Worm (Caenorhabditis elegans) whole organism, midembryonic: Measurements from ENCODE around the gene lgc-45.

ENCODE experiments used
- T22C8.4 ChIP-seq: fragments of 200-800 bp; sonication (Bioruptor generic); IDR thresholded peaks from 2 replicates; pipeline ENCODE4 v1.3.6; 2022; ENCODE audit warnings: missing genetic modification characterization, missing compliant biosample characterization
- cog-1 ChIP-seq: sonication (generic microtip); optimal IDR thresholded peaks from 2 replicates; lab custom pipeline; 2016; ENCODE audit warnings: missing genetic modification characterization, missing compliant biosample characterization
- flt-1 ChIP-seq: fragments of 200-800 bp; sonication (Bioruptor generic); IDR thresholded peaks from 2 replicates; pipeline ENCODE4 v1.3.6; 2022; ENCODE audit warnings: missing genetic modification characterization, missing compliant biosample characterization
- klf-2 ChIP-seq: fragments of 200-800 bp; sonication (Bioruptor generic); conservative IDR thresholded peaks from 2 replicates; pipeline ENCODE4 v1.3.6; 2022; ENCODE audit warnings: missing genetic modification reagents, missing genetic modification characterization, missing compliant biosample characterization
- med-1 ChIP-seq: sonication (generic microtip); optimal IDR thresholded peaks from 2 replicates; lab custom pipeline; 2017; ENCODE audit warnings: missing genetic modification characterization, mild to moderate bottlenecking, missing compliant biosample characterization, antibody characterized with exemption, missing genetic modification reagents; ENCODE audit not compliant: insufficient read depth
- ref-1 ChIP-seq: fragments of 200-800 bp; sonication (Bioruptor generic); conservative IDR thresholded peaks from 2 replicates; pipeline ENCODE4 v1.3.6; 2022; ENCODE audit warnings: missing genetic modification reagents, missing genetic modification characterization, missing compliant biosample characterization
- tab-1 ChIP-seq: fragments of 200-800 bp; sonication (Bioruptor generic); IDR thresholded peaks from 2 replicates; pipeline ENCODE4 v1.3.6; 2022; ENCODE audit warnings: missing genetic modification characterization, missing compliant biosample characterization
- ztf-23 ChIP-seq: fragments of 200-800 bp; sonication (Bioruptor generic); IDR thresholded peaks from 2 replicates; pipeline ENCODE4 v1.3.6; 2022; ENCODE audit warnings: missing genetic modification reagents, missing genetic modification characterization, missing compliant biosample characterization
- ztf-29 ChIP-seq: fragments of 200-800 bp; sonication (Bioruptor generic); IDR thresholded peaks from 2 replicates; pipeline ENCODE4 v1.3.6; 2022; ENCODE audit warnings: missing genetic modification reagents, missing genetic modification characterization, missing compliant biosample characterization

The lgc-45 gene

DNA sequence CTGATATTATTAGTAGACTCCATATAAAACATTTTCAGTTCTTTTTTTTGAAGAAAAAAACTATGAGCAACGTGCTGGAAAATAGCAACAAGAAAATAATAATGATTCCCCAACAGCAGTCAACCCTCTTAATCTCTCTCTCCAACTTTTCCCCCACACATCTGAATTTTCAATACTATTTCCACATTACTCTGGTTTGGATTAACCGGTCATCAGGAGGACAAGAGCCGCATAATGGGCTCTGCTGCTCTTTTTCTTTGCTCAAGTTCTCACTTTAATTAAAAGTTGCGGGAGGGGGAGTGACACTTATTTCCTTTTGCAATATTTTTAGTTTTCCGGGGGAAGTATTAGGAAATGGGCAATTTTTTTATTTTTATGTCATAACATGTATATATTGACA lies 29.8 kb upstream of the lgc-45 start:
- TF ChIP-seq klf-2 (GFP tag; lab: Robert Waterston, UW), result no peak
- no peak for TF ChIP-seq tab-1 (GFP tag; lab: Robert Waterston, UW)
- TF ChIP-seq ztf-23 (GFP tag; lab: Robert Waterston, UW), result no peak

DNA sequence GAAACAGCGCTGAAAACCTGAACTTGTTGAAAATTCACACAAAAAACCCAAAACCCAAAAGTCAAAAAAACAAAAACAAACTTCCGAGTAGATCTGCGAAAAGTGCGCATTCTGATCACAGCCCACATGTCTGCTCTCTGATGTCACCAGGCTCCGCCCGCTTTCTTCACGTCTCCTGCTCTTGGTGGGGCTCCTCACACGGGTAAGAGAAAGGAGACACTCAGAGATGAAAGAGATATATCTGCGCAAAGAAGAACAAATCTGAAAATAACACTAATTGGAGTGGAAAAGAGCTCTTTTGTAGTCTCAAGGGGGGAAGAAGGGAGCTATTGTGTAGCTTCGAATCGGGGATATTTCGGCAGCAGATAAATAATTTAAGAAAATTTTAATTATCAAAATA lies 29.0 kb upstream of the lgc-45 start, which contains the start of gene ncs-6:
ncs-6 (minus strand) TSS at position 261 of the 400 bp plus-strand sequence.
- TF ChIP-seq T22C8.4 (GFP tag; lab: Robert Waterston, UW) (no peak), med-1 (GFP tag; lab: Kevin White, UChicago) (no peak), cog-1 (no peak), klf-2 (GFP tag; lab: Robert Waterston, UW) (no peak), ref-1 (GFP tag; lab: Robert Waterston, UW) (no peak)

DNA sequence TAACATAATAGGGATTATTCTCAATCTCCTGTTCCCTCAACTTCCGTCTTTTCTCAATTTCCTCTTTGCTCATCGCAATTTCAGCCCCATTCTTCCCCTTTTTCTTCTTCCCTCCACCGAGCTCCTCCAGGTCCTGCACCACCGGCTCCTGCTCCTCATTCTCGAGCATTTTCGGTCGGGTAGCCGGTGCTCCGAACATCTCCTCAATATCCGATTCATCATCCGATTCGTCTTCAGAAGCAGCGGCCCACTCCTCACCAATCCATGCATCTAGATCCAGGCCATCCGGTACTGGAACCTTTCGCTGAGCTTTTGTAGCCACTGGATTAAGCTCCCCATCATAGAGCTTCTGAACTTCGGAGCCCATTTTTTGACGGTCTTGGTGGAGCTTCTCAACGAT lies 17.1 kb upstream of the lgc-45 start:
- TF ChIP-seq ztf-29 (GFP tag; lab: Robert Waterston, UW) (no peak), klf-2 (GFP tag; lab: Robert Waterston, UW) (no peak), ref-1 (GFP tag; lab: Robert Waterston, UW) (no peak), ztf-23 (GFP tag; lab: Robert Waterston, UW) (no peak), flt-1 (no peak), cog-1 (no peak), med-1 (GFP tag; lab: Kevin White, UChicago) (no peak), T22C8.4 (GFP tag; lab: Robert Waterston, UW) (no peak), tab-1 (GFP tag; lab: Robert Waterston, UW) (no peak)

DNA sequence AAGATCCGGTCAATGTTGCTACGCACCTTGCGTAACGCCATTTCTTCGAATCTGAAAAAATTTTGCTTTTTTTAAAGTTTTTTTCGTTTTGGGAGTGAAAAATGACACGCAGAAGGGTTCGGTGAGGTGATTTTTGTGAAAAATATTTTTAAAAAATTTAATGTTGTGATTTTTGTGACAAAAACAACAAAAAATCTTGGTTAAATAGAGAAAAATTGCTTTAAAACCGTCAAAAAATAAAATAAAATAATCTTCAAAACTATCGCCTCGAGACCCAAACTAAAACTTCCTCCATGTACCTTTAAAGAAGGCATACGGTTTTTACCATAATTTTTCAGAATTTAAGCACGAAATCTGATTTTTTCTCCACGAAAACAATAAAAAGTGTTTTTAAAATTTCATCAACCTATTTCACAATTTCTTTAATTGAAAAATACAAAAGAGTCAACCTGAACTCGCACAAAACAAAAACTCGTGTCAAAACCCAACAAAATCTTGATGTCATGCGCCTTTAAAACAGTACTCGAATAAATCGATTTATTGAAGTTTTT lies 10.8 kb upstream of the lgc-45 start, which contains the start of gene apd-3:
apd-3 (minus strand) TSS at position 51 of the 551 bp plus-strand sequence.
- no peak for TF ChIP-seq ztf-23 (GFP tag; lab: Robert Waterston, UW)
- no peak for TF ChIP-seq flt-1
- TF ChIP-seq T22C8.4 (GFP tag; lab: Robert Waterston, UW), result no peak
- no peak for TF ChIP-seq cog-1
- no peak for TF ChIP-seq tab-1 (GFP tag; lab: Robert Waterston, UW)
- TF ChIP-seq klf-2 (GFP tag; lab: Robert Waterston, UW), result no peak
- TF ChIP-seq med-1 (GFP tag; lab: Kevin White, UChicago), result no peak
- no peak for TF ChIP-seq ztf-29 (GFP tag; lab: Robert Waterston, UW)
- TF ChIP-seq ref-1 (GFP tag; lab: Robert Waterston, UW), result no peak

DNA sequence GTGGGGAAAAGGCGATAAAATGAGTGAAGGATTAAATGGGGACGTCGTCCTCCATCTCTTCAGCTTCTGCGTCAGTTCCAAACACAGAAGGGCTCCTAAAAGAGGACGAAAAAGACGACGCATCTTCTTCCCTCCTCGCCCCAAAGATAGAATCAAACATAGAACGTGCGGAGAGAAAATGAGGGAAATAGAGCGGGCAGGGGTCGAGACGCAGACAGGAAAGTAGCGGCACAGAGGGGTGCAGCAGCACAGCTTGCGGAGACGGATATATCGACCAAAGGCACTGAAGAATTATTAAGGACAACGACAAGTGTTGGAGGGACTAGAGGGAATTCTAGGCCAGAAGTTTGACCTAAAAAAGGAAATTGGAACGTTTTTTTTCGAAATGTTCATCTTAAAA lies 10.0 kb upstream of the lgc-45 start:
- no peak for TF ChIP-seq tab-1 (GFP tag; lab: Robert Waterston, UW)
- no peak for TF ChIP-seq flt-1
- TF ChIP-seq ztf-29 (GFP tag; lab: Robert Waterston, UW), result no peak; the same call in 1 of the 2 replicates
- TF ChIP-seq klf-2 (GFP tag; lab: Robert Waterston, UW), result no peak
- no peak for TF ChIP-seq T22C8.4 (GFP tag; lab: Robert Waterston, UW)
- TF ChIP-seq med-1 (GFP tag; lab: Kevin White, UChicago), result no peak
- no peak for TF ChIP-seq cog-1
- TF ChIP-seq ref-1 (GFP tag; lab: Robert Waterston, UW), result no peak
- TF ChIP-seq ztf-23 (GFP tag; lab: Robert Waterston, UW), result no peak

DNA sequence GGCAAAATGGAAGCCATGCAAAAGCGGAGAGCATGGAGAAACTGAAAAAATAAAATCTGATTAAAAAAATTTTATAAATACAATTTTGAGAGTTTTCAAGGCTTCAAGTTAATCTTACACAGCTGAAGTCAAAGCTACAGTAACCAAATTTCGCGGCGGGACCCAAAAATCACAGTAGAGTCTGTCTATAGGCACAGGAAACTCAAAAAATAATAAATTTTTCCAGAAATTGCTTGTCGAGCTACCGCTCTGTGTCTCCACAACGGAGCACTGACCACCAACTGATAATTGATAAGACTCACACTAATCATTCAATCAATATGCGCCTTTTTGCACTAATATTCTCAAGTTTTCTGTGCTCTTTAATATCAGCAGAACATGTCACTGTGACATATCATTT lies 6.9 kb upstream of the lgc-45 start, which contains the start of gene W10G11.19:
W10G11.19 (plus strand) TSS at position 301 of the 400 bp plus-strand sequence.
- no peak for TF ChIP-seq cog-1
- no peak for TF ChIP-seq ref-1 (GFP tag; lab: Robert Waterston, UW)
- TF ChIP-seq ztf-29 (GFP tag; lab: Robert Waterston, UW), result no peak
- no peak for TF ChIP-seq med-1 (GFP tag; lab: Kevin White, UChicago)
- no peak for TF ChIP-seq tab-1 (GFP tag; lab: Robert Waterston, UW)
- TF ChIP-seq klf-2 (GFP tag; lab: Robert Waterston, UW), result no peak
- TF ChIP-seq flt-1, result no peak

DNA sequence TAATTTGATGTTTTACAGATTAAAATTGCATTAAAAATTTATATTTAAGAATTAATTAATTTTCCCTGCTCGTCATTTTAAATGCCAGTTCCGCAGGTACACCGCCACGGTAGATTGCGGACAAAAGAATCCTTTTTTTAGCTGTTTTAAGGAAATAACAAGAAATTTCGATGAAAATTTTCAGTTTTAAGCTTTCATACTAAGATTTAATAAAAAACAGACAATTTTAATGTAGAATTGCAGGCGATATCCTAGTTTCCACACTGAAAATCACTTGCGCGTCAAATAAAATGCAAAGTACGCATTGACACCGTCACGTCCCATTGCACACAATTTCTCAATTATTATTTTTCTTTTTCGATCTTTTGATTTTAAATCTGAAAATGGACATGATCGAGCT lies 3.8 kb upstream of the lgc-45 start, which contains the start of gene dnc-3:
dnc-3 (plus strand) TSS at position 272 of the 400 bp plus-strand sequence.
- TF ChIP-seq cog-1 (peak; percentile 27), ref-1 (GFP tag; lab: Robert Waterston, UW) (no peak)

DNA sequence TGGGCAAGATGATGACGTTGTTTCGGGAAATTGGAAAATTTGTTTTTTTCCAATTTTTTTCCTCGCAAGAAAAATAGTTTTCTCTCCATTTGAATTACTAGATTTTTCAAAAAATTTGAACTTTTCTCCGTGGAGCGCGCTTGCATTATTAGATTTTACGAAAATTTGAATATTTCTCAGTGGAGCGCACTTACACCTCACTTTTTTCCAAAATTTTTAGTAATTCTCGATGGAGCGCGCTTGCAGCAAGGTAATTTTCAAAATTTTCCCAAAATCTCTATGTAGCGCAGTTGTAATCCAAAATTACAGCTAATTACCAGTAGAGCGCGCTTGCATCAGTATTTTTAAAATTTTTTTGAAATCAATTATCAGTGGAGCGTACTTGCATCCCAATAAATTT lies 2.6 kb upstream of the lgc-45 start:
- TF ChIP-seq tab-1 (GFP tag; lab: Robert Waterston, UW) (no peak), T22C8.4 (GFP tag; lab: Robert Waterston, UW) (no peak), med-1 (GFP tag; lab: Kevin White, UChicago) (no peak), klf-2 (GFP tag; lab: Robert Waterston, UW) (no peak), ztf-29 (GFP tag; lab: Robert Waterston, UW) (no peak), ref-1 (GFP tag; lab: Robert Waterston, UW) (no peak), flt-1 (no peak), cog-1 (no peak), ztf-23 (GFP tag; lab: Robert Waterston, UW) (no peak)

DNA sequence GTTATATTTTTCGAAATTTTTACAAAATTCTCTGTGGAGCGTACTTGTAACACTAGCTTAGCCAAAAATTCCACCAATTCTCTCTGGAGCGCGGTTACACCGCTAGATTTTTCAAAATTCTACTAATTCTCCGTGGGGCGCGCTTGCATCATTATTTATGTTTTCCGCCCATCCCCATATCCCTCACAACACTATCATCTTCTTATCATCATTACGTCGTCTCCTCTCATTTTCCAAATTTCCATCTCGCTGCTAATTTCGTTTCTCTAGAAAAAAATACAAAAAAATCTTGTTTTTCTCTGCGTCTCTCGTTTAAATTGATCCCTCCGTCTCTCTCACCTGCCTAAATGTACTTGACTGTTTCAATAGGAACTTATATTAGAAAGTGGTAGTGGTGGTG lies 2.0 kb upstream of the lgc-45 start:
- no peak for TF ChIP-seq ztf-23 (GFP tag; lab: Robert Waterston, UW)
- no peak for TF ChIP-seq flt-1
- no peak for TF ChIP-seq T22C8.4 (GFP tag; lab: Robert Waterston, UW)
- no peak for TF ChIP-seq ref-1 (GFP tag; lab: Robert Waterston, UW)
- TF ChIP-seq klf-2 (GFP tag; lab: Robert Waterston, UW), result no peak
- no peak for TF ChIP-seq cog-1
- no peak for TF ChIP-seq ztf-29 (GFP tag; lab: Robert Waterston, UW)
- TF ChIP-seq tab-1 (GFP tag; lab: Robert Waterston, UW), result no peak
- TF ChIP-seq med-1 (GFP tag; lab: Kevin White, UChicago), result no peak

DNA sequence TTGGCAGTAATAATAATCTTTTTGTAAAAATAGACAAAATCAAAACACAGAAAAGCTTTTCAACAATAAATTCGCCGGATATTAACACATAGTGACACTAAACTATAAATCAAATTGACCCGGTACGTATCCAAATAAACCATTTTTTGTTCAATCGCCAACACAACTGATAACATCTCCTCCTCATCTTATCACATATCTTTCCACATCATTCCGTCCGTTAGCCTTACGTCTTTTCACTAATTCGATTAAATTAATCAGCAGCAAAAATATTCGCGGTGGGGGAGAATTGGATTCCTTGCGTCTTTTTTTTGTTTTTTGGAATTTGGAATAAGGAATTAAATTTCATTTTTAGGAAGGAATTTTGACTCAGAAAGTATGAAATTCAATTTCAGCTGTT lies 688 bp upstream of the lgc-45 start:
- TF ChIP-seq tab-1 (GFP tag; lab: Robert Waterston, UW) (no peak), cog-1 (no peak)
